Worm (Caenorhabditis elegans) whole organism, late embryonic: ENCODE measurements around the gene npr-29.
A peak's percentile ranks its signal among the peaks of the same experiment; 100 is the strongest.

ENCODE experiments used
- C38D4.7 ChIP-seq: fragments of 200-800 bp; sonication (Bioruptor generic); optimal IDR thresholded peaks from 2 replicates; lab custom pipeline; 2018; ENCODE audit warnings: mild to moderate bottlenecking, missing genetic modification characterization, moderate library complexity, missing compliant biosample characterization
- K02D7.2 ChIP-seq: sonication (generic microtip); optimal IDR thresholded peaks from 2 replicates; lab custom pipeline; 2017; ENCODE audit warnings: mild to moderate bottlenecking, missing genetic modification characterization, missing compliant biosample characterization
- ama-1 ChIP-seq: fragments of 150-350 bp; optimal IDR thresholded peaks from 2 replicates; lab custom pipeline; 2014
- ceh-18 ChIP-seq: sonication (generic microtip); optimal IDR thresholded peaks from 2 replicates; lab custom pipeline; 2016; ENCODE audit warnings: missing genetic modification characterization, missing compliant biosample characterization
- ceh-19 ChIP-seq: fragments of 200-800 bp; sonication (Bioruptor generic); optimal IDR thresholded peaks from 2 replicates; lab custom pipeline; 2018; ENCODE audit warnings: mild to moderate bottlenecking, missing genetic modification characterization, missing compliant biosample characterization
- ceh-24 ChIP-seq: sonication (generic microtip); optimal IDR thresholded peaks from 2 replicates; lab custom pipeline; 2016; ENCODE audit warnings: mild to moderate bottlenecking, missing genetic modification characterization, missing compliant biosample characterization
- ceh-31 ChIP-seq: sonication (generic microtip); optimal IDR thresholded peaks from 2 replicates; lab custom pipeline; 2016; ENCODE audit warnings: missing genetic modification characterization, missing compliant biosample characterization
- ceh-9 ChIP-seq: sonication (generic microtip); optimal IDR thresholded peaks from 2 replicates; lab custom pipeline; 2016; ENCODE audit warnings: mild to moderate bottlenecking, missing genetic modification characterization, inconsistent platforms, missing compliant biosample characterization
- dmd-4 ChIP-seq: sonication (generic microtip); optimal IDR thresholded peaks from 2 replicates; lab custom pipeline; 2016; ENCODE audit warnings: borderline replicate concordance, missing genetic modification characterization, missing compliant biosample characterization
- dve-1 ChIP-seq: sonication (generic microtip); optimal IDR thresholded peaks from 2 replicates; lab custom pipeline; 2017; ENCODE audit warnings: antibody characterized with exemption, mild to moderate bottlenecking, missing genetic modification characterization, missing compliant biosample characterization
- elt-4 ChIP-seq: sonication (generic microtip); optimal IDR thresholded peaks from 2 replicates; lab custom pipeline; 2016; ENCODE audit warnings: missing genetic modification characterization, missing compliant biosample characterization
- eyg-1 ChIP-seq: sonication (generic microtip); optimal IDR thresholded peaks from 2 replicates; lab custom pipeline; 2016; ENCODE audit warnings: missing genotype, missing genetic modification characterization, missing compliant biosample characterization
- fkh-10 ChIP-seq: fragments of 150-350 bp; optimal IDR thresholded peaks from 2 replicates; lab custom pipeline; 2014; ENCODE audit warnings: missing biosample characterization, missing genetic modification reagents, missing genetic modification characterization
- gmeb-2 ChIP-seq: sonication (generic microtip); optimal IDR thresholded peaks from 2 replicates; lab custom pipeline; 2016; ENCODE audit warnings: missing genetic modification characterization, inconsistent platforms, missing compliant biosample characterization
- hlh-15 ChIP-seq: sonication (generic microtip); optimal IDR thresholded peaks from 2 replicates; lab custom pipeline; 2016; ENCODE audit warnings: missing genetic modification characterization, missing compliant biosample characterization
- hlh-30 ChIP-seq: sonication (generic microtip); optimal IDR thresholded peaks from 2 replicates; lab custom pipeline; 2017; ENCODE audit warnings: antibody characterized with exemption, missing genetic modification characterization, missing compliant biosample characterization; ENCODE audit not compliant: insufficient read depth
- lim-6 ChIP-seq: sonication (generic microtip); optimal IDR thresholded peaks from 2 replicates; lab custom pipeline; 2016; ENCODE audit warnings: missing genetic modification characterization, missing compliant biosample characterization
- lin-11 ChIP-seq: fragments of 200-800 bp; sonication (Bioruptor generic); optimal IDR thresholded peaks from 2 replicates; lab custom pipeline; 2018; ENCODE audit warnings: mild to moderate bottlenecking, missing genetic modification characterization, missing compliant biosample characterization
- madf-2 ChIP-seq: sonication (generic microtip); optimal IDR thresholded peaks from 2 replicates; lab custom pipeline; 2017; ENCODE audit warnings: missing genetic modification characterization, missing compliant biosample characterization
- nfya-1 ChIP-seq: sonication (generic microtip); optimal IDR thresholded peaks from 2 replicates; lab custom pipeline; 2017; ENCODE audit warnings: missing genetic modification characterization, mild to moderate bottlenecking, missing compliant biosample characterization, antibody characterized with exemption, moderate library complexity
- nhr-232 ChIP-seq: sonication (generic microtip); optimal IDR thresholded peaks from 2 replicates; lab custom pipeline; 2016; ENCODE audit warnings: missing genetic modification characterization, missing compliant biosample characterization
- npax-4 ChIP-seq: sonication (generic microtip); optimal IDR thresholded peaks from 2 replicates; lab custom pipeline; 2016; ENCODE audit warnings: missing genetic modification characterization, missing compliant biosample characterization
- pag-3 ChIP-seq: sonication (generic microtip); optimal IDR thresholded peaks from 2 replicates; lab custom pipeline; 2016; ENCODE audit warnings: missing compliant biosample characterization, missing genetic modification characterization, borderline replicate concordance
- pax-1 ChIP-seq: fragments of 150-350 bp; optimal IDR thresholded peaks from 2 replicates; lab custom pipeline; 2014; ENCODE audit warnings: missing biosample characterization, missing genetic modification characterization
- pha-2 ChIP-seq: sonication (generic microtip); optimal IDR thresholded peaks from 2 replicates; lab custom pipeline; 2017; ENCODE audit warnings: mild to moderate bottlenecking, missing genetic modification characterization, missing compliant biosample characterization
- pqm-1 ChIP-seq: sonication (generic microtip); optimal IDR thresholded peaks from 2 replicates; lab custom pipeline; 2016; ENCODE audit warnings: missing genetic modification characterization, missing compliant biosample characterization
- sdc-2 ChIP-seq: sonication (generic microtip); optimal IDR thresholded peaks from 2 replicates; lab custom pipeline; 2016; ENCODE audit warnings: missing genotype, missing genetic modification characterization, missing compliant biosample characterization
- sox-4 ChIP-seq: sonication (generic microtip); optimal IDR thresholded peaks from 2 replicates; lab custom pipeline; 2017; ENCODE audit warnings: mild to moderate bottlenecking, missing genetic modification characterization, inconsistent platforms, missing compliant biosample characterization
- syd-9 ChIP-seq: sonication (generic microtip); optimal IDR thresholded peaks from 2 replicates; lab custom pipeline; 2016; ENCODE audit warnings: mild to moderate bottlenecking, missing genetic modification characterization, moderate library complexity, missing compliant biosample characterization
- tbx-2 ChIP-seq: sonication (generic microtip); optimal IDR thresholded peaks from 2 replicates; lab custom pipeline; 2016; ENCODE audit warnings: missing genetic modification characterization, missing compliant biosample characterization
- tbx-7 ChIP-seq: sonication (generic microtip); optimal IDR thresholded peaks from 2 replicates; lab custom pipeline; 2016; ENCODE audit warnings: missing genotype, missing genetic modification characterization, missing compliant biosample characterization
- ttx-3 ChIP-seq: sonication (generic microtip); optimal IDR thresholded peaks from 2 replicates; lab custom pipeline; 2016; ENCODE audit warnings: missing genetic modification reagents, missing genetic modification characterization, missing compliant biosample characterization
- unc-3 ChIP-seq, 2 experiments: fragments of 200-800 bp in 1 of 2; sonication (Bioruptor generic) in 1 of 2; sonication (generic microtip) in 1 of 2; conservative IDR thresholded peaks in 1 of 2; optimal IDR thresholded peaks in 1 of 2; 2 replicates each; pipeline versions ENCODE4 v1.3.6 to Lab custom; 2016 to 2022; ENCODE audit warnings: missing compliant biosample characterization in 2 of 2, missing genetic modification characterization in 2 of 2, missing genetic modification reagents in 1 of 2

The npr-29 gene

ce11 chrIII:9228722-9229121, 13.5 kb upstream of the npr-29 start, which contains the start of gene rnr-1:
Gene rnr-1 (minus strand): TSS chrIII:9228798.
- TF ChIP-seq syd-9, result no peak
- TF ChIP-seq ceh-19 (GFP tag; lab: Kevin White, UChicago), result no peak
- no peak for TF ChIP-seq ceh-24
- no peak for TF ChIP-seq K02D7.2 (tag; lab: Kevin White, UChicago)
- no peak for TF ChIP-seq npax-4 (tag; lab: Kevin White, UChicago)
- no peak for TF ChIP-seq ceh-9
- TF ChIP-seq dve-1 (tag; lab: Kevin White, UChicago), result no peak
- no peak for TF ChIP-seq fkh-10 (GFP tag; lab: Kevin White, UChicago)
- TF ChIP-seq sdc-2 (tag; lab: Kevin White, UChicago), result no peak
- TF ChIP-seq dmd-4 (tag; lab: Kevin White, UChicago), result no peak
- TF ChIP-seq pqm-1 (tag; lab: Kevin White, UChicago), result no peak
- no peak for TF ChIP-seq gmeb-2 (tag; lab: Kevin White, UChicago)
- no peak for TF ChIP-seq hlh-15 (tag; lab: Kevin White, UChicago)
- TF ChIP-seq unc-3 (GFP tag; conservative IDR thresholded peaks at IDR 0.05; lab: Robert Waterston, UW), result no peak
- TF ChIP-seq unc-3 (tag; optimal IDR thresholded peaks at IDR 0.05; lab: Kevin White, UChicago), result no peak
- TF ChIP-seq pax-1 (tag; lab: Kevin White, UChicago), result no peak

DNA sequence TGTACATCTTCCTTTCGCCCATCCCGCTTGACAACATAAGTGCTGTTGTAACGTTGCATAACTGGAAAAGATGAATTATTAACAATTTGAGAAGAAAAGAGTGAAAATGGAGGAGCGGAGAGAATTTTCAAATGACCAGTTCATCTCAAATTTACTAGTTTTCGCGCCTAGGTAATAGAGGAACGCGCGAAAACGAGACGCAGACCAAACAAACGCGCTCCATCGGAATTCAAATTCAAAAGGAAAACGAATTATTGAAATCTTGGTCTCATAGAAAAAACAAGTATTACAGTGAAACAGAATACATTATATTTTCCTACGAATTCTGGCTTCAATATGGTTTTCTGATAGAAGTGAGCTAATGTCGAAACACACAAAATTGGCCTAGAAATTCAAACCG, 12.9 kb upstream of the npr-29 start:
- TF ChIP-seq nfya-1 (tag; lab: Kevin White, UChicago), result peak; percentile 13
- no peak for TF ChIP-seq nhr-232 (tag; lab: Kevin White, UChicago)

ce11 chrIII:9224986-9225385, 9.7 kb upstream of the npr-29 start:
- no peak for TF ChIP-seq madf-2 (tag; lab: Kevin White, UChicago)
- no peak for TF ChIP-seq eyg-1 (tag; lab: Kevin White, UChicago)
- TF ChIP-seq elt-4 (tag; lab: Kevin White, UChicago), result no peak
- TF ChIP-seq tbx-7 (tag; lab: Kevin White, UChicago), result no peak
- no peak for TF ChIP-seq sox-4 (tag; lab: Kevin White, UChicago)
- TF ChIP-seq pha-2 (tag; lab: Kevin White, UChicago), result no peak
- TF ChIP-seq ttx-3 (tag; lab: Kevin White, UChicago), result no peak
- TF ChIP-seq ceh-18 (tag; lab: Kevin White, UChicago), result no peak
- TF ChIP-seq ceh-24, result no peak
- no peak for TF ChIP-seq pag-3
- no peak for TF ChIP-seq ama-1 (lab: Kevin White, UChicago)
- TF ChIP-seq tbx-2 (tag; lab: Kevin White, UChicago), result no peak

DNA sequence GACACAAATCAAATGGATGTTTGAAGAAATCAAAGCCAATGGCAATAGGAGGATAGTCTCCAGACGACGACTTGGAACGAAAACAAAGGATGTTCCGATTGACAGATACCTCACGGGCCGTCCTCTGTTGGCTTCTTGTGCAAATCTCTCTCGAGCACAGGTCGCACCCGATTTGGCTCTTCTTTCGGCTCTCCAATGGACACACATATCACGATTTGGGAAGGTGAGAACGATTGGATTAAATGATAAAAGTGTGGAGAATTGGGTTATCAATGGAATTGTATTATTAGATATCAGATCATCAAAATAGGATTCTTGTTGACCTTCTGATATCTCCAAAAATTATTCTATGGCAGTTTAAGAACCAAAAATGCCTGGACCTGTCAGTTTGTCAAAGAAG, 9.1 kb downstream of the npr-29 start, which contains the start of gene ZC84.1:
Gene ZC84.1 (minus strand): TSS at position 101 of the 400 bp plus-strand sequence.
- TF ChIP-seq pag-3 (no peak), ceh-31 (tag; lab: Kevin White, UChicago) (no peak)
- TF ChIP-seq, all 69 proteins: peak for 0

DNA sequence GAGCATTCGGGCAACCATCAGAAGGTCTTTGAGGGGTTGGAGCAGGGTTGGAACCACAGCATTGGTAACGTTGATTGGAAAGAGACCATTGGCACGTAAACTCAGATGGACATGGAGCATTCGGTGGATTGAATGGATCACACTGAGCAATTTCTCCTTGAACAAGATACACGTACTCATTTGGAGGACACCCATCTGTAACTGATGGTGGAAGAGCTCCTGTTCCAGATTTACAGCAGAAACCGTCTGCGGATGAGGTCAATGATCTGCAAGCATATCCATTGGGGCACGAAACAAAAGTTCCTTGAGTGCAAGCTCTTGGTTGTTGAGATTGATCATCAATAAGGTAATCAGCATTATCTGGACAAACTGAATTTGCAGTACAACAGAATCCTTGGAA, 13.3 kb downstream of the npr-29 start:
- no peak for TF ChIP-seq dve-1 (tag; lab: Kevin White, UChicago)
- no peak for TF ChIP-seq lim-6 (tag; lab: Kevin White, UChicago)
- TF ChIP-seq lin-11 (tag; lab: Kevin White, UChicago), result no peak
- TF ChIP-seq hlh-30 (tag; lab: Kevin White, UChicago), result no peak
- no peak for TF ChIP-seq C38D4.7 (GFP tag; lab: Kevin White, UChicago)
- TF ChIP-seq syd-9, result no peak
- no peak for TF ChIP-seq pha-2 (tag; lab: Kevin White, UChicago)
- TF ChIP-seq npax-4 (tag; lab: Kevin White, UChicago), result no peak
